Worm (Caenorhabditis elegans) whole organism, young adult: ENCODE data around the gene Y44F5A.1.

ENCODE experiments used
- B0019.2 ChIP-seq: fragments of 200-800 bp; sonication (Bioruptor generic); conservative IDR thresholded peaks from 2 replicates; pipeline ENCODE4 v1.3.6; 2022; ENCODE audit warnings: missing genetic modification reagents, missing genetic modification characterization, missing compliant biosample characterization
- C06A6.2 ChIP-seq: fragments of 200-800 bp; sonication (Bioruptor generic); conservative IDR thresholded peaks from 2 replicates; pipeline ENCODE4 v1.3.6; 2022; ENCODE audit warnings: missing genetic modification characterization, missing compliant biosample characterization
- D2030.7 ChIP-seq: fragments of 200-800 bp; sonication (Bioruptor generic); IDR thresholded peaks from 2 replicates; pipeline ENCODE4 v1.3.6; 2022; ENCODE audit warnings: missing genetic modification reagents, missing genetic modification characterization, missing compliant biosample characterization
- F22D6.2 ChIP-seq: sonication (generic microtip); optimal IDR thresholded peaks from 2 replicates; lab custom pipeline; 2016; ENCODE audit warnings: mild to moderate bottlenecking, missing genetic modification characterization, missing compliant biosample characterization
- F23B12.7 ChIP-seq: sonication (generic microtip); optimal IDR thresholded peaks from 2 replicates; lab custom pipeline; 2017; ENCODE audit warnings: missing genetic modification characterization, mild to moderate bottlenecking, missing compliant biosample characterization, antibody characterized with exemption, moderate library complexity; ENCODE audit not compliant: insufficient read depth
- F37B4.10 ChIP-seq: fragments of 200-800 bp; sonication (Bioruptor generic); IDR thresholded peaks from 2 replicates; pipeline ENCODE4 v1.3.6; 2022; ENCODE audit warnings: missing genetic modification characterization, missing compliant biosample characterization
- F55B11.4 ChIP-seq: sonication (generic microtip); optimal IDR thresholded peaks from 2 replicates; lab custom pipeline; 2016; ENCODE audit warnings: missing compliant biosample characterization, missing genetic modification characterization, borderline replicate concordance; ENCODE audit not compliant: insufficient read depth
- F57A8.1 ChIP-seq: fragments of 200-800 bp; sonication (Bioruptor generic); optimal IDR thresholded peaks from 2 replicates; lab custom pipeline; 2018; ENCODE audit warnings: mild to moderate bottlenecking, missing genetic modification characterization, moderate library complexity, missing compliant biosample characterization
- F57C9.4 ChIP-seq: sonication (generic microtip); optimal IDR thresholded peaks from 2 replicates; lab custom pipeline; 2017; ENCODE audit warnings: mild to moderate bottlenecking, missing genetic modification characterization, missing compliant biosample characterization
- ZK185.1 ChIP-seq: sonication (generic microtip); optimal IDR thresholded peaks from 2 replicates; lab custom pipeline; 2016; ENCODE audit warnings: mild to moderate bottlenecking, missing genetic modification characterization, missing compliant biosample characterization; ENCODE audit not compliant: poor library complexity, severe bottlenecking
- ama-1 ChIP-seq, 3 experiments: fragments of 150-350 bp in 1 of 3; sonication (generic microtip) in 2 of 3; optimal IDR thresholded peaks; 2 replicates each; lab custom pipeline; 2014 to 2018; ENCODE audit warnings: missing biosample characterization in 2 of 3, missing genetic modification characterization in 2 of 3, missing genetic modification reagents in 2 of 3
- atf-7 ChIP-seq: sonication (generic microtip); optimal IDR thresholded peaks from 2 replicates; lab custom pipeline; 2017; ENCODE audit warnings: mild to moderate bottlenecking, missing genetic modification characterization, missing compliant biosample characterization
- athp-1 ChIP-seq: sonication (generic microtip); optimal IDR thresholded peaks from 2 replicates; lab custom pipeline; 2017; ENCODE audit warnings: mild to moderate bottlenecking, missing genetic modification characterization, missing compliant biosample characterization
- ccch-3 ChIP-seq: fragments of 200-800 bp; sonication (Bioruptor generic); optimal IDR thresholded peaks from 2 replicates; lab custom pipeline; 2018; ENCODE audit warnings: mild to moderate bottlenecking, missing genetic modification characterization, missing compliant biosample characterization
- cebp-2 ChIP-seq: fragments of 200-800 bp; sonication (Bioruptor generic); IDR thresholded peaks from 2 replicates; pipeline ENCODE4 v1.3.6; 2022; ENCODE audit warnings: missing genetic modification characterization, missing compliant biosample characterization
- ceh-100 ChIP-seq: fragments of 200-800 bp; sonication (Bioruptor generic); IDR thresholded peaks from 2 replicates; pipeline ENCODE4 v1.3.6; 2022; ENCODE audit warnings: missing genetic modification reagents, missing genetic modification characterization, missing compliant biosample characterization
- ceh-27 ChIP-seq: fragments of 200-800 bp; sonication (Bioruptor generic); optimal IDR thresholded peaks from 2 replicates; lab custom pipeline; 2018; ENCODE audit warnings: mild to moderate bottlenecking, missing genetic modification characterization, moderate library complexity, missing compliant biosample characterization
- ceh-40 ChIP-seq: fragments of 200-800 bp; sonication (Bioruptor generic); IDR thresholded peaks from 2 replicates; pipeline ENCODE4 v1.3.6; 2022; ENCODE audit warnings: missing genetic modification characterization, missing compliant biosample characterization
- ceh-79 ChIP-seq: sonication (generic microtip); optimal IDR thresholded peaks from 2 replicates; lab custom pipeline; 2017; ENCODE audit warnings: mild to moderate bottlenecking, missing genetic modification characterization, missing compliant biosample characterization
- ceh-91 ChIP-seq: fragments of 200-800 bp; sonication (Bioruptor generic); IDR thresholded peaks from 2 replicates; pipeline ENCODE4 v1.3.6; 2022; ENCODE audit warnings: missing genetic modification reagents, missing genetic modification characterization, missing compliant biosample characterization
- die-1 ChIP-seq: sonication (generic microtip); optimal IDR thresholded peaks from 2 replicates; lab custom pipeline; 2016; ENCODE audit warnings: missing genotype, mild to moderate bottlenecking, missing genetic modification characterization, missing compliant biosample characterization
- dox-1 ChIP-seq: fragments of 200-800 bp; sonication (Bioruptor generic); IDR thresholded peaks from 2 replicates; pipeline ENCODE4 v1.3.6; 2022; ENCODE audit warnings: missing genetic modification reagents, missing genetic modification characterization, missing compliant biosample characterization
- efl-1 ChIP-seq: fragments of 150-350 bp; optimal IDR thresholded peaks from 2 replicates; lab custom pipeline; 2014; ENCODE audit warnings: missing biosample characterization, missing genetic modification reagents, missing genetic modification characterization
- egl-18 ChIP-seq: fragments of 200-800 bp; sonication (Bioruptor generic); IDR thresholded peaks from 2 replicates; pipeline ENCODE4 v1.3.6; 2022; ENCODE audit warnings: missing genetic modification reagents, missing genetic modification characterization, missing compliant biosample characterization
- him-1 ChIP-seq: sonication (generic microtip); optimal IDR thresholded peaks from 2 replicates; lab custom pipeline; 2016; ENCODE audit warnings: missing genotype, missing genetic modification reagents, missing genetic modification characterization, missing compliant biosample characterization
- hmg-1.2 ChIP-seq: fragments of 200-800 bp; sonication (Bioruptor generic); IDR thresholded peaks from 2 replicates; pipeline ENCODE4 v1.3.6; 2022; ENCODE audit warnings: missing genetic modification reagents, missing genetic modification characterization, missing compliant biosample characterization
- hmg-20 ChIP-seq: fragments of 200-800 bp; sonication (Bioruptor generic); IDR thresholded peaks from 2 replicates; pipeline ENCODE4 v1.3.6; 2022; ENCODE audit warnings: missing genetic modification reagents, missing genetic modification characterization, missing compliant biosample characterization
- lag-1 ChIP-seq: fragments of 200-800 bp; sonication (Bioruptor generic); IDR thresholded peaks from 2 replicates; pipeline ENCODE4 v1.3.6; 2022; ENCODE audit warnings: missing genetic modification reagents, missing genetic modification characterization, missing compliant biosample characterization
- let-607 ChIP-seq, 2 experiments: fragments of 200-800 bp in 1 of 2; sonication (Bioruptor generic) in 1 of 2; sonication (generic microtip) in 1 of 2; optimal IDR thresholded peaks; 2 replicates each; lab custom pipeline; 2016 to 2018; ENCODE audit warnings: mild to moderate bottlenecking in 2 of 2, missing compliant biosample characterization in 2 of 2, missing genetic modification characterization in 2 of 2, moderate library complexity in 2 of 2, missing genotype in 1 of 2
- lsy-27 ChIP-seq: sonication (generic microtip); optimal IDR thresholded peaks from 2 replicates; lab custom pipeline; 2017; ENCODE audit warnings: missing genetic modification characterization, mild to moderate bottlenecking, missing compliant biosample characterization, antibody characterized with exemption, missing genotype, borderline replicate concordance; ENCODE audit not compliant: insufficient read depth
- mel-28 ChIP-seq: sonication (generic microtip); optimal IDR thresholded peaks from 2 replicates; lab custom pipeline; 2016; ENCODE audit warnings: borderline replicate concordance, mild to moderate bottlenecking, missing genetic modification characterization, missing compliant biosample characterization
- mes-4 ChIP-seq: sonication (generic microtip); optimal IDR thresholded peaks from 2 replicates; lab custom pipeline; 2016; ENCODE audit warnings: missing genotype, missing genetic modification characterization, missing compliant biosample characterization
- nhr-80 ChIP-seq: sonication (generic microtip); optimal IDR thresholded peaks from 2 replicates; lab custom pipeline; 2016; ENCODE audit warnings: missing genetic modification characterization, missing compliant biosample characterization
- pbrm-1 ChIP-seq: fragments of 200-800 bp; sonication (Bioruptor generic); IDR thresholded peaks from 2 replicates; pipeline ENCODE4 v1.3.6; 2022; ENCODE audit warnings: missing genetic modification reagents, missing genetic modification characterization, missing compliant biosample characterization
- rcor-1 ChIP-seq: fragments of 200-800 bp; sonication (Bioruptor generic); IDR thresholded peaks from 2 replicates; pipeline ENCODE4 v1.3.6; 2022; ENCODE audit warnings: missing genetic modification reagents, missing genetic modification characterization, missing compliant biosample characterization
- repo-1 ChIP-seq: sonication (generic microtip); optimal IDR thresholded peaks from 2 replicates; lab custom pipeline; 2017; ENCODE audit warnings: mild to moderate bottlenecking, missing genetic modification characterization, missing compliant biosample characterization
- rpc-1 ChIP-seq, 2 experiments: fragments of 150-350 bp in 1 of 2; sonication (generic microtip) in 1 of 2; optimal IDR thresholded peaks; 2 replicates each; lab custom pipeline; 2014 to 2018; ENCODE audit warnings: missing biosample characterization in 1 of 2, missing genetic modification characterization in 1 of 2, missing genetic modification reagents in 1 of 2, missing genotype in 1 of 2
- sdz-38 ChIP-seq: sonication (generic microtip); optimal IDR thresholded peaks from 2 replicates; lab custom pipeline; 2016; ENCODE audit warnings: missing genotype, missing genetic modification characterization, missing compliant biosample characterization
- sea-2 ChIP-seq: fragments of 200-800 bp; sonication (Bioruptor generic); IDR thresholded peaks from 2 replicates; pipeline ENCODE4 v1.3.6; 2022; ENCODE audit warnings: missing genetic modification characterization, missing compliant biosample characterization
- sptf-2 ChIP-seq: fragments of 200-800 bp; sonication (Bioruptor generic); optimal IDR thresholded peaks from 2 replicates; lab custom pipeline; 2018; ENCODE audit warnings: mild to moderate bottlenecking, missing genetic modification characterization, missing compliant biosample characterization
- tbp1 ChIP-seq: fragments of 200-800 bp; sonication (Bioruptor generic); optimal IDR thresholded peaks from 2 replicates; lab custom pipeline; 2018; ENCODE audit warnings: mild to moderate bottlenecking, missing genetic modification characterization, missing compliant biosample characterization
- unc-130 ChIP-seq: sonication (generic microtip); optimal IDR thresholded peaks from 2 replicates; lab custom pipeline; 2016; ENCODE audit warnings: missing genetic modification reagents, missing genetic modification characterization, missing compliant biosample characterization
- zim-3 ChIP-seq: sonication (generic microtip); optimal IDR thresholded peaks from 2 replicates; lab custom pipeline; 2017; ENCODE audit warnings: mild to moderate bottlenecking, missing genetic modification characterization, moderate library complexity, missing compliant biosample characterization
- ztf-25 ChIP-seq: fragments of 200-800 bp; sonication (Bioruptor generic); IDR thresholded peaks from 2 replicates; pipeline ENCODE4 v1.3.6; 2022; ENCODE audit warnings: missing genetic modification reagents, missing genetic modification characterization, missing compliant biosample characterization
- ztf-26 ChIP-seq: sonication (generic microtip); optimal IDR thresholded peaks from 2 replicates; lab custom pipeline; 2017; ENCODE audit warnings: missing genetic modification characterization, missing compliant biosample characterization
- ztf-28 ChIP-seq: fragments of 200-800 bp; sonication (Bioruptor generic); IDR thresholded peaks from 2 replicates; pipeline ENCODE4 v1.3.6; 2022; ENCODE audit warnings: missing genetic modification reagents, missing genetic modification characterization, missing compliant biosample characterization
- ztf-3 ChIP-seq: fragments of 200-800 bp; sonication (Bioruptor generic); optimal IDR thresholded peaks from 2 replicates; lab custom pipeline; 2018; ENCODE audit warnings: mild to moderate bottlenecking, missing genetic modification characterization, missing compliant biosample characterization

Gene Y44F5A.1

ce11 chrIII:4281955-4282618 is 34.6 kb upstream of the Y44F5A.1 start (continued):
- TF ChIP-seq ceh-100 (GFP tag; lab: Robert Waterston, UW): peak; percentile 78
- peak; percentile 73; the same call in 1 of the 2 replicates for TF ChIP-seq egl-18 (GFP tag; lab: Robert Waterston, UW)
- no peak for TF ChIP-seq B0019.2 (GFP tag; lab: Robert Waterston, UW)
- no peak for TF ChIP-seq F55B11.4 (tag; lab: Kevin White, UChicago)
- peak; percentile 94 for TF ChIP-seq repo-1 (tag; lab: Kevin White, UChicago)
- TF ChIP-seq lsy-27 (tag; lab: Kevin White, UChicago): no peak
- TF ChIP-seq atf-7 (tag; lab: Kevin White, UChicago): peak; percentile 100
- TF ChIP-seq efl-1: no peak
- peak; percentile 66; the same call in 1 of the 2 replicates for TF ChIP-seq hmg-20 (GFP tag; lab: Robert Waterston, UW)
- peak; percentile 72 for TF ChIP-seq tbp1 (GFP tag; lab: Kevin White, UChicago)
- TF ChIP-seq ztf-3 (GFP tag; lab: Kevin White, UChicago): peak; percentile 93
- TF ChIP-seq C06A6.2: peak; percentile 99
- no peak for TF ChIP-seq rpc-1 (optimal IDR thresholded peaks at IDR 0.05; lab: Kevin White, UChicago)
- no peak for TF ChIP-seq rpc-1 (tag; optimal IDR thresholded peaks at IDR 0.05; lab: Kevin White, UChicago)
- TF ChIP-seq ccch-3: no peak
- no peak for TF ChIP-seq sptf-2
- TF ChIP-seq F22D6.2 (tag; lab: Kevin White, UChicago): peak; percentile 96
- peak; percentile 92 for TF ChIP-seq hmg-1.2
- 0 out of 2 replicates have a peak, but pooled peaks have one; percentile 47 for TF ChIP-seq cebp-2 (GFP tag; lab: Robert Waterston, UW)
- TF ChIP-seq ztf-28 (GFP tag; lab: Robert Waterston, UW): 0 out of 2 replicates have a peak, but pooled peaks have one; percentile 11
- peak; percentile 91; the same call in 1 of the 2 replicates for TF ChIP-seq lag-1 (GFP tag; lab: Robert Waterston, UW)
- no peak for TF ChIP-seq F37B4.10
- peak; percentile 98 for TF ChIP-seq ztf-26 (tag; lab: Kevin White, UChicago)
- peak; percentile 4 for TF ChIP-seq unc-130
- no peak for TF ChIP-seq ceh-40 (GFP tag; lab: Robert Waterston, UW)
- TF ChIP-seq him-1 (tag; lab: Kevin White, UChicago): no peak
- TF ChIP-seq pbrm-1 (GFP tag; lab: Robert Waterston, UW): peak; percentile 92
- peak; percentile 86; the same call in 1 of the 2 replicates for TF ChIP-seq sea-2 (GFP tag; lab: Robert Waterston, UW)
- no peak for TF ChIP-seq ama-1 (optimal IDR thresholded peaks at IDR 0.05; lab: Kevin White, UChicago)
- TF ChIP-seq ama-1 (GFP tag; optimal IDR thresholded peaks at IDR 0.05; lab: Kevin White, UChicago): no peak
- TF ChIP-seq nhr-80 (tag; lab: Kevin White, UChicago): peak; percentile 98
- peak; percentile 95 for TF ChIP-seq dox-1 (GFP tag; lab: Robert Waterston, UW)
- TF ChIP-seq sdz-38 (tag; lab: Kevin White, UChicago): no peak
- TF ChIP-seq zim-3 (tag; lab: Kevin White, UChicago): peak; percentile 41
- no peak for TF ChIP-seq F57C9.4 (tag; lab: Kevin White, UChicago)
- TF ChIP-seq D2030.7 (GFP tag; lab: Robert Waterston, UW): no peak
- TF ChIP-seq ZK185.1 (tag; lab: Kevin White, UChicago): peak; percentile 24
- no peak for TF ChIP-seq ztf-25 (GFP tag; lab: Robert Waterston, UW)
- TF ChIP-seq athp-1 (tag; lab: Kevin White, UChicago): peak; percentile 96
- no peak for TF ChIP-seq F23B12.7 (tag; lab: Kevin White, UChicago)
- no peak for TF ChIP-seq ceh-79 (tag; lab: Kevin White, UChicago)
- peak; percentile 34 for TF ChIP-seq F57A8.1 (GFP tag; lab: Kevin White, UChicago)
- no peak for TF ChIP-seq mes-4 (tag; lab: Kevin White, UChicago)
- TF ChIP-seq let-607 (tag; optimal IDR thresholded peaks at IDR 0.05; lab: Kevin White, UChicago): peak; percentile 93 to 95
- TF ChIP-seq die-1: peak; percentile 93
- peak; percentile 79 for TF ChIP-seq rcor-1 (GFP tag; lab: Robert Waterston, UW)
- 0 out of 2 replicates have a peak, but pooled peaks have one; percentile 25 for TF ChIP-seq ceh-91 (GFP tag; lab: Robert Waterston, UW)
- TF ChIP-seq ceh-27: peak; percentile 94
- TF ChIP-seq mel-28 (tag; lab: Kevin White, UChicago): no peak
